Worm (Caenorhabditis elegans) whole organism, mixed stage, embryonic: ENCODE measurements around the gene gmps-1.
A peak's percentile ranks its signal among the peaks of the same experiment; 100 is the strongest.

Experiments used
- bed-3 ChIP-seq: fragments of 200-800 bp; sonication (Bioruptor generic); optimal IDR thresholded peaks from 3 replicates; lab custom pipeline; 2018; ENCODE audit warnings: mild to moderate bottlenecking, missing genetic modification characterization, moderate library complexity, missing compliant biosample characterization
- ces-1 ChIP-seq: fragments of 150-350 bp; optimal IDR thresholded peaks from 2 replicates; lab custom pipeline; 2014; ENCODE audit warnings: missing biosample characterization, missing genetic modification reagents, missing genetic modification characterization
- elt-3 ChIP-seq: fragments of 150-350 bp; optimal IDR thresholded peaks from 2 replicates; lab custom pipeline; 2014; ENCODE audit warnings: missing biosample characterization, missing genetic modification characterization
- lin-32 ChIP-seq: fragments of 200-800 bp; sonication (Bioruptor generic); optimal IDR thresholded peaks from 2 replicates; lab custom pipeline; 2018; ENCODE audit warnings: mild to moderate bottlenecking, missing genetic modification characterization, missing compliant biosample characterization
- mab-5 ChIP-seq: fragments of 150-350 bp; optimal IDR thresholded peaks from 2 replicates; lab custom pipeline; 2014; ENCODE audit warnings: missing biosample characterization, missing genetic modification characterization
- nhr-12 ChIP-seq: fragments of 150-350 bp; optimal IDR thresholded peaks from 2 replicates; lab custom pipeline; 2014; ENCODE audit warnings: missing biosample characterization, missing genetic modification characterization
- nhr-237 ChIP-seq: fragments of 150-350 bp; optimal IDR thresholded peaks from 2 replicates; lab custom pipeline; 2014; ENCODE audit warnings: missing biosample characterization, missing genetic modification characterization
- nhr-28 ChIP-seq: fragments of 150-350 bp; optimal IDR thresholded peaks from 2 replicates; lab custom pipeline; 2014; ENCODE audit warnings: missing biosample characterization, missing genetic modification characterization
- snpc-4 ChIP-seq: fragments of 150-350 bp; optimal IDR thresholded peaks from 2 replicates; lab custom pipeline; 2014; ENCODE audit warnings: missing biosample characterization, missing genetic modification characterization
- unc-120 ChIP-seq: sonication (generic microtip); optimal IDR thresholded peaks from 2 replicates; lab custom pipeline; 2017; ENCODE audit warnings: missing genetic modification characterization, missing compliant biosample characterization; ENCODE audit not compliant: poor library complexity, severe bottlenecking
- unc-39 ChIP-seq: fragments of 150-350 bp; optimal IDR thresholded peaks from 2 replicates; lab custom pipeline; 2014; ENCODE audit warnings: missing biosample characterization, missing genetic modification characterization

DNA sequence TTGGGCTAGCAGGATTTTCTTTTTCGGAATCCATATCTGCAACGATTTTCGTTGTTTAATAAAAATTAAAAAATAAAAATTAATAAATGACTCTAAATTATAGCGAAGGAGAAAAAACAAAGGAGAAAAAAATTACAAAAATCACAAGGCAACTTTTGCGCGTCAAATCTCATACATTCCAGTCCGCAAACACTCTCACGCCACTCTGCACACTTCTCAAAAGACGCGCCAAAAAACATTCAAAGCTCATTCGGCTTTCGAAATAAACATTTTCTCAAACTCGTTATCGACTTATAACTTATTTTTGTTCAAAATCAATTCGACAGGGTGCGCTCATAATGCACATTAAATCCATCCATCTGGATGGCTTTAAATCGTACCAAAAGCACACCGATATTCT is 44.5 kb downstream of the gmps-1 start, which contains the start of the genes R06F6.12 and mix-1:
- TF ChIP-seq unc-39 (tag; lab: Kevin White, UChicago): no peak
- TF ChIP-seq elt-3 (tag; lab: Kevin White, UChicago): no peak
- no peak for TF ChIP-seq mab-5 (tag; lab: Kevin White, UChicago)
- TF ChIP-seq nhr-28 (tag; lab: Kevin White, UChicago): no peak
- peak; percentile 37 for TF ChIP-seq ces-1 (GFP tag; lab: Kevin White, UChicago)
- no peak for TF ChIP-seq unc-120 (tag; lab: Kevin White, UChicago)
- TF ChIP-seq nhr-12 (tag; lab: Kevin White, UChicago): no peak
- TF ChIP-seq snpc-4 (tag; lab: Kevin White, UChicago): no peak
- TF ChIP-seq nhr-237 (tag; lab: Kevin White, UChicago): peak; percentile 12
- TF ChIP-seq lin-32: no peak
- no peak for TF ChIP-seq bed-3 (GFP tag; lab: Kevin White, UChicago)
